Worm (Caenorhabditis elegans) whole organism, midembryonic: ENCODE results near the gene pqn-90.
"Not testable (repeated sequence)": the region's sequence is repeated elsewhere in the genome, so short reads cannot be mapped to it uniquely, and the experiment has no call there.

Source experiments
- T22C8.4 ChIP-seq: fragments of 200-800 bp; sonication (Bioruptor generic); IDR thresholded peaks from 2 replicates; pipeline ENCODE4 v1.3.6; 2022; ENCODE audit warnings: missing genetic modification characterization, missing compliant biosample characterization
- cog-1 ChIP-seq: sonication (generic microtip); optimal IDR thresholded peaks from 2 replicates; lab custom pipeline; 2016; ENCODE audit warnings: missing genetic modification characterization, missing compliant biosample characterization
- flt-1 ChIP-seq: fragments of 200-800 bp; sonication (Bioruptor generic); IDR thresholded peaks from 2 replicates; pipeline ENCODE4 v1.3.6; 2022; ENCODE audit warnings: missing genetic modification characterization, missing compliant biosample characterization
- klf-2 ChIP-seq: fragments of 200-800 bp; sonication (Bioruptor generic); conservative IDR thresholded peaks from 2 replicates; pipeline ENCODE4 v1.3.6; 2022; ENCODE audit warnings: missing genetic modification reagents, missing genetic modification characterization, missing compliant biosample characterization
- med-1 ChIP-seq: sonication (generic microtip); optimal IDR thresholded peaks from 2 replicates; lab custom pipeline; 2017; ENCODE audit warnings: missing genetic modification characterization, mild to moderate bottlenecking, missing compliant biosample characterization, antibody characterized with exemption, missing genetic modification reagents; ENCODE audit not compliant: insufficient read depth
- ref-1 ChIP-seq: fragments of 200-800 bp; sonication (Bioruptor generic); conservative IDR thresholded peaks from 2 replicates; pipeline ENCODE4 v1.3.6; 2022; ENCODE audit warnings: missing genetic modification reagents, missing genetic modification characterization, missing compliant biosample characterization
- tab-1 ChIP-seq: fragments of 200-800 bp; sonication (Bioruptor generic); IDR thresholded peaks from 2 replicates; pipeline ENCODE4 v1.3.6; 2022; ENCODE audit warnings: missing genetic modification characterization, missing compliant biosample characterization
- ztf-23 ChIP-seq: fragments of 200-800 bp; sonication (Bioruptor generic); IDR thresholded peaks from 2 replicates; pipeline ENCODE4 v1.3.6; 2022; ENCODE audit warnings: missing genetic modification reagents, missing genetic modification characterization, missing compliant biosample characterization
- ztf-29 ChIP-seq: fragments of 200-800 bp; sonication (Bioruptor generic); IDR thresholded peaks from 2 replicates; pipeline ENCODE4 v1.3.6; 2022; ENCODE audit warnings: missing genetic modification reagents, missing genetic modification characterization, missing compliant biosample characterization

Gene pqn-90

ce11 chrIV:15291162-15291561 lies at the start of gene pqn-90:
pqn-90 (minus strand) TSS chrIV:15291262.
- TF ChIP-seq ztf-23 (GFP tag; lab: Robert Waterston, UW) = no peak
- no peak for TF ChIP-seq T22C8.4 (GFP tag; lab: Robert Waterston, UW)
- no peak for TF ChIP-seq klf-2 (GFP tag; lab: Robert Waterston, UW)
- TF ChIP-seq tab-1 (GFP tag; lab: Robert Waterston, UW) = no peak
- TF ChIP-seq flt-1 (GFP tag; lab: Robert Waterston, UW) = no peak
- no peak for TF ChIP-seq med-1 (GFP tag; lab: Kevin White, UChicago)
- no peak for TF ChIP-seq cog-1 (tag; lab: Kevin White, UChicago)
- TF ChIP-seq ztf-29 (GFP tag; lab: Robert Waterston, UW) = no peak
- no peak for TF ChIP-seq ref-1 (GFP tag; lab: Robert Waterston, UW)

- TF ChIP-seq klf-2 (GFP tag; lab: Robert Waterston, UW) (no peak), ztf-23 (GFP tag; lab: Robert Waterston, UW) (no peak), T22C8.4 (GFP tag; lab: Robert Waterston, UW) (no peak), ref-1 (GFP tag; lab: Robert Waterston, UW) (no peak), tab-1 (GFP tag; lab: Robert Waterston, UW) (no peak)
Measured at ce11 chrIV:15336778-15337177, 45.7 kb upstream of the pqn-90 start, which contains the start of gene irld-59. irld-59 (plus strand) TSS chrIV:15337078.

ce11 chrIV:15328092-15328491 lies 37.0 kb upstream of the pqn-90 start, which contains the start of gene tbx-40:
tbx-40 (minus strand) TSS chrIV:15328192.
- TF ChIP-seq T22C8.4 (GFP tag; lab: Robert Waterston, UW) (no peak), klf-2 (GFP tag; lab: Robert Waterston, UW) (no peak), ztf-29 (GFP tag; lab: Robert Waterston, UW) (no peak), cog-1 (tag; lab: Kevin White, UChicago) (no peak), ref-1 (GFP tag; lab: Robert Waterston, UW) (no peak), med-1 (GFP tag; lab: Kevin White, UChicago) (no peak), ztf-23 (GFP tag; lab: Robert Waterston, UW) (no peak), tab-1 (GFP tag; lab: Robert Waterston, UW) (no peak), flt-1 (GFP tag; lab: Robert Waterston, UW) (no peak)

- TF ChIP-seq ref-1 (GFP tag; lab: Robert Waterston, UW) (no peak), tab-1 (GFP tag; lab: Robert Waterston, UW) (no peak), flt-1 (GFP tag; lab: Robert Waterston, UW) (no peak), cog-1 (tag; lab: Kevin White, UChicago) (no peak), klf-2 (GFP tag; lab: Robert Waterston, UW) (no peak), T22C8.4 (GFP tag; lab: Robert Waterston, UW) (no peak), med-1 (GFP tag; lab: Kevin White, UChicago) (no peak), ztf-23 (GFP tag; lab: Robert Waterston, UW) (no peak), ztf-29 (GFP tag; lab: Robert Waterston, UW) (no peak)
Measured at ce11 chrIV:15323593-15323992, 32.5 kb upstream of the pqn-90 start, which contains the start of gene tbx-39. tbx-39 (plus strand) TSS chrIV:15323893.

- TF ChIP-seq T22C8.4 (GFP tag; lab: Robert Waterston, UW) = no peak
- no peak for TF ChIP-seq klf-2 (GFP tag; lab: Robert Waterston, UW)
- no peak for TF ChIP-seq ref-1 (GFP tag; lab: Robert Waterston, UW)
- TF ChIP-seq cog-1 (tag; lab: Kevin White, UChicago) = no peak
- TF ChIP-seq ztf-23 (GFP tag; lab: Robert Waterston, UW) = no peak
- no peak for TF ChIP-seq flt-1 (GFP tag; lab: Robert Waterston, UW)
- TF ChIP-seq tab-1 (GFP tag; lab: Robert Waterston, UW) = no peak
- no peak for TF ChIP-seq ztf-29 (GFP tag; lab: Robert Waterston, UW)
- no peak for TF ChIP-seq med-1 (GFP tag; lab: Kevin White, UChicago)
Measured at ce11 chrIV:15321279-15321678, 30.2 kb upstream of the pqn-90 start, which contains the start of gene Y73F8A.15. Y73F8A.15 (plus strand) TSS chrIV:15321579.

ce11 chrIV:15318982-15319381 lies 27.9 kb upstream of the pqn-90 start, which contains the start of gene Y73F8A.14:
Y73F8A.14 (minus strand) TSS chrIV:15319082.
- not testable (repeated sequence) for TF ChIP-seq med-1 (GFP tag; lab: Kevin White, UChicago); cog-1 (tag; lab: Kevin White, UChicago); flt-1 (GFP tag; lab: Robert Waterston, UW)

- TF ChIP-seq med-1 (GFP tag; lab: Kevin White, UChicago) (no peak), T22C8.4 (GFP tag; lab: Robert Waterston, UW) (no peak), klf-2 (GFP tag; lab: Robert Waterston, UW) (no peak), ztf-23 (GFP tag; lab: Robert Waterston, UW) (no peak), cog-1 (tag; lab: Kevin White, UChicago) (no peak), flt-1 (GFP tag; lab: Robert Waterston, UW) (no peak), tab-1 (GFP tag; lab: Robert Waterston, UW) (no peak), ztf-29 (GFP tag; lab: Robert Waterston, UW) (no peak), ref-1 (GFP tag; lab: Robert Waterston, UW) (no peak)
Measured at ce11 chrIV:15315502-15315901, 24.4 kb upstream of the pqn-90 start.

- TF ChIP-seq klf-2 (GFP tag; lab: Robert Waterston, UW) (no peak), med-1 (GFP tag; lab: Kevin White, UChicago) (no peak), T22C8.4 (GFP tag; lab: Robert Waterston, UW) (no peak), tab-1 (GFP tag; lab: Robert Waterston, UW) (no peak), flt-1 (GFP tag; lab: Robert Waterston, UW) (no peak), ref-1 (GFP tag; lab: Robert Waterston, UW) (no peak), ztf-23 (GFP tag; lab: Robert Waterston, UW) (no peak), cog-1 (tag; lab: Kevin White, UChicago) (no peak), ztf-29 (GFP tag; lab: Robert Waterston, UW) (no peak)
Measured at ce11 chrIV:15312008-15312407, 20.9 kb upstream of the pqn-90 start, which contains the start of gene Y73F8A.13. Y73F8A.13 (plus strand) TSS chrIV:15312247.

ce11 chrIV:15311590-15311989 lies 20.5 kb upstream of the pqn-90 start, which contains the start of gene Y73F8A.12:
Y73F8A.12 (minus strand) TSS chrIV:15311690.
- TF ChIP-seq ztf-29 (GFP tag; lab: Robert Waterston, UW); med-1 (GFP tag; lab: Kevin White, UChicago); T22C8.4 (GFP tag; lab: Robert Waterston, UW): not testable (repeated sequence)
